Worm (Caenorhabditis elegans): ENCODE data around the gene B0348.10.

ce11 chrV:47799-48198 lies 39.3 kb upstream of the B0348.10 start:
- no peak for TF ChIP-seq cog-1 (tag; optimal IDR thresholded peaks at IDR 0.05)
- TF ChIP-seq flt-1 (GFP tag; IDR thresholded peaks at IDR 0.05) = no peak
- no peak for TF ChIP-seq tab-1 (GFP tag; IDR thresholded peaks at IDR 0.05)
- no peak for TF ChIP-seq ztf-29 (GFP tag; IDR thresholded peaks at IDR 0.05)
- TF ChIP-seq klf-2 (GFP tag; conservative IDR thresholded peaks at IDR 0.05) = no peak
- TF ChIP-seq ref-1 (GFP tag; conservative IDR thresholded peaks at IDR 0.05) = no peak
- TF ChIP-seq med-1 (GFP tag; optimal IDR thresholded peaks at IDR 0.05; ENCODE audit: insufficient read depth) = no peak

Measured in whole organism, midembryonic.